Fruit fly (Drosophila melanogaster) whole organism, wandering third instar larva: ENCODE data around the gene CG8519.

Source experiments
- Abd-B ChIP-seq: fragments of >200 bp; optimal IDR thresholded peaks from 2 replicates; lab custom pipeline; 2017; ENCODE audit warnings: missing biosample characterization, missing genetic modification characterization
- CG9705 ChIP-seq: fragments of 200-800 bp; sonication (Bioruptor generic); optimal IDR thresholded peaks from 2 replicates; lab custom pipeline; 2018; ENCODE audit warnings: missing biosample characterization, mild to moderate bottlenecking, missing genetic modification characterization
- HLH106 ChIP-seq: fragments of 200-800 bp; optimal IDR thresholded peaks from 3 replicates; lab custom pipeline; 2019; ENCODE audit warnings: missing biosample characterization, mild to moderate bottlenecking, missing genetic modification characterization, moderate library complexity
- Hnf4 ChIP-seq: fragments of 200-800 bp; sonication (Bioruptor generic); optimal IDR thresholded peaks from 2 replicates; lab custom pipeline; 2016; ENCODE audit warnings: missing biosample characterization, mild to moderate bottlenecking, missing genetic modification characterization
- Hr78 ChIP-seq: fragments of >200 bp; optimal IDR thresholded peaks from 2 replicates; lab custom pipeline; 2017; ENCODE audit warnings: missing biosample characterization, missing genetic modification characterization
- N ChIP-seq: fragments of >200 bp; optimal IDR thresholded peaks from 2 replicates; lab custom pipeline; 2018; ENCODE audit warnings: missing biosample characterization, missing external identifiers, missing genetic modification characterization
- OdsH ChIP-seq: fragments of 200-800 bp; sonication (Bioruptor generic); optimal IDR thresholded peaks from 2 replicates; lab custom pipeline; 2016; ENCODE audit warnings: missing biosample characterization, mild to moderate bottlenecking, missing genetic modification characterization
- Sp1 ChIP-seq: fragments of 200-800 bp; sonication (Bioruptor generic); optimal IDR thresholded peaks from 3 replicates; lab custom pipeline; 2019; ENCODE audit warnings: missing biosample characterization, mild to moderate bottlenecking, missing genetic modification characterization, moderate library complexity
- dl ChIP-seq, 2 experiments: fragments of 175-275, 200-275 bp in 1 of 2; fragments of 200-275 bp in 1 of 2; sonication (Bioruptor generic); optimal IDR thresholded peaks; lab custom pipeline; 2018; ENCODE audit warnings: mild to moderate bottlenecking in 2 of 2, missing biosample characterization in 2 of 2, missing genetic modification characterization in 2 of 2, moderate library complexity in 2 of 2; ENCODE audit not compliant: partially characterized antibody in 2 of 2, insufficient read depth in 1 of 2
- dsf ChIP-seq: sonication (Bioruptor generic); optimal IDR thresholded peaks from 2 replicates; lab custom pipeline; 2016; ENCODE audit warnings: missing biosample characterization, missing genetic modification characterization, borderline replicate concordance
- pan ChIP-seq: fragments of >200 bp; optimal IDR thresholded peaks from 2 replicates; lab custom pipeline; 2017
- psq ChIP-seq: fragments of 200-800 bp; sonication (Bioruptor generic); optimal IDR thresholded peaks from 3 replicates; lab custom pipeline; 2017; ENCODE audit warnings: missing biosample characterization, mild to moderate bottlenecking, missing genetic modification characterization, moderate library complexity
- rgr ChIP-seq: fragments of 200-800 bp; sonication (Bioruptor generic); optimal IDR thresholded peaks from 3 replicates; lab custom pipeline; 2016; ENCODE audit warnings: missing biosample characterization, mild to moderate bottlenecking, missing genetic modification characterization
- sv ChIP-seq: fragments of 200-800 bp; sonication (Bioruptor generic); optimal IDR thresholded peaks from 3 replicates; lab custom pipeline; 2016; ENCODE audit warnings: missing biosample characterization, missing genetic modification characterization

DNA sequence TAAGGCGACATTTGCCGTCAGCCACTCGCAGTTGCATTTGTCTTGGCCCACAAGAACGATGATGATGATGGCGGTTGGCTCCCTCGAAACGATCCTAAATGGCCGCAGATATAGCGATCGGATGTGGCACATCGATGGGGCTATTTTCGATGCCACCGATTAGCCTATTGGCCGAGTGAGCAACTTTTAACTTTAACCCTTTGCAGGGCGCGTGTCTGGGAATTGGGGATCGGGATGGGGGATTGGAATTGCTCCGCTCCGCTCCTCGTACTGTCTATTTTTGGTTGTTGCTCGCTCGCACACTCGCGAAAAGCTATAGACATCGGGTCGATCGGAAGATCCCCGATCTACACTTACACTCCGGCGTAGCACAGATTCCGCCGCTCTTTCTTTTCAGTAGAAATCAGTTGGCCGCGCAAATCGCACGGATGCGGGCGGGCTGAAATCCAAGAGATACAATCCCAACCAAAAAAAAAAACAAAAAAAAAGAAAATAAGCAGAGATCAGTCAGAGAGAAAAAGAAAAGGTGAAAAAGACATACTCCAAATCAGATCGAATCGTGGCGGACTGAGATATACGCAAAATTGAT lies at the start of gene CG8519:
- TF ChIP-seq dsf (GFP tag; lab: Kevin White, UChicago) (no peak), Sp1 (GFP tag; lab: Kevin White, UChicago) (no peak), pan (lab: Kevin White, UChicago) (no peak), Hr78 (no peak), psq (GFP tag; lab: Kevin White, UChicago) (no peak), rgr (no peak), N (GFP tag; lab: Kevin White, UChicago) (no peak), Hnf4 (no peak), OdsH (GFP tag; lab: Kevin White, UChicago) (no peak), sv (no peak), dl (GFP tag; optimal IDR thresholded peaks at IDR 0.05; lab: Kevin White, UChicago; ENCODE audit: insufficient read depth in 1 of 2, partially characterized antibody in 2 of 2) (no peak), CG9705 (GFP tag; lab: Kevin White, UChicago) (no peak), HLH106 (no peak), Abd-B (GFP tag; lab: Kevin White, UChicago) (no peak)
